Fruit fly (Drosophila melanogaster): ENCODE data around the gene Alms1b.

The Alms1b gene

dm6 chrX:4614325-4614724, 16.4 kb downstream of the Alms1b start (continued):
- TF ChIP-seq slou (GFP tag; optimal IDR thresholded peaks at IDR 0.05), result no peak
- TF ChIP-seq run (tag; optimal IDR thresholded peaks at IDR 0.05), result no peak
- no peak for TF ChIP-seq CG9797 (GFP tag; optimal IDR thresholded peaks at IDR 0.05)
- no peak for TF ChIP-seq Hsf (GFP tag; optimal IDR thresholded peaks at IDR 0.05)
- TF ChIP-seq Dll (GFP tag; IDR thresholded peaks at IDR 0.05; ENCODE audit: partially characterized antibody), result no peak
- TF ChIP-seq CG31441 (GFP tag; IDR thresholded peaks at IDR 0.05), result no peak
- peak; percentile 53; the same call in 1 of the 2 replicates for TF ChIP-seq cas (GFP tag; IDR thresholded peaks at IDR 0.05)
- peak; percentile 27; the same call in 1 of the 2 replicates for TF ChIP-seq al (GFP tag; IDR thresholded peaks at IDR 0.05)
- no peak for TF ChIP-seq rib (GFP tag; IDR thresholded peaks at IDR 0.05)
- no peak for TF ChIP-seq gsb-n (tag; optimal IDR thresholded peaks at IDR 0.05)
- TF ChIP-seq CG6272 (GFP tag; IDR thresholded peaks at IDR 0.05), result no peak
- no peak for TF ChIP-seq HLH4C (GFP tag; IDR thresholded peaks at IDR 0.05; ENCODE audit: partially characterized antibody)
- TF ChIP-seq Fer1 (GFP tag; optimal IDR thresholded peaks at IDR 0.05), result no peak
- TF ChIP-seq zfh2 (GFP tag; optimal IDR thresholded peaks at IDR 0.05), result peak; percentile 27
- TF ChIP-seq dmrt11E (tag; optimal IDR thresholded peaks at IDR 0.05), result no peak
- TF ChIP-seq CG16815 (GFP tag; optimal IDR thresholded peaks at IDR 0.05), result no peak
- peak; percentile 42; the same call in 1 of the 2 replicates for TF ChIP-seq CG9215 (GFP tag; IDR thresholded peaks at IDR 0.05)
- no peak for TF ChIP-seq eyg (GFP tag; optimal IDR thresholded peaks at IDR 0.05)
- no peak for TF ChIP-seq CG1603 (tag; optimal IDR thresholded peaks at IDR 0.05)
- no peak for TF ChIP-seq CG6654 (GFP tag; optimal IDR thresholded peaks at IDR 0.05)
- TF ChIP-seq CG3995 (GFP tag; optimal IDR thresholded peaks at IDR 0.05), result no peak
- TF ChIP-seq CG15514 (GFP tag; optimal IDR thresholded peaks at IDR 0.05), result peak; percentile 14
- no peak for TF ChIP-seq CG8924 (tag; optimal IDR thresholded peaks at IDR 0.05)
- no peak for TF ChIP-seq oc (tag; optimal IDR thresholded peaks at IDR 0.05)
- TF ChIP-seq CG10431 (GFP tag; optimal IDR thresholded peaks at IDR 0.05), result no peak
- no peak for TF ChIP-seq GATAe (GFP tag; conservative IDR thresholded peaks at IDR 0.05)
- no peak for TF ChIP-seq tap (tag; optimal IDR thresholded peaks at IDR 0.05)
- TF ChIP-seq CG43689 (GFP tag; IDR thresholded peaks at IDR 0.05), result no peak
- no peak for TF ChIP-seq CrebB (tag; optimal IDR thresholded peaks at IDR 0.05)
- TF ChIP-seq ERR (GFP tag; optimal IDR thresholded peaks at IDR 0.05), result no peak
- no peak for TF ChIP-seq dimm (GFP tag; IDR thresholded peaks at IDR 0.05)
- no peak for TF ChIP-seq pita (GFP tag; optimal IDR thresholded peaks at IDR 0.05)
- no peak for TF ChIP-seq maf-S (GFP tag; optimal IDR thresholded peaks at IDR 0.05)
- no peak for TF ChIP-seq CG2889 (GFP tag; IDR thresholded peaks at IDR 0.05)
- no peak for TF ChIP-seq HHEX (GFP tag; optimal IDR thresholded peaks at IDR 0.05)
- TF ChIP-seq sna (GFP tag; IDR thresholded peaks at IDR 0.05; ENCODE audit: partially characterized antibody), result no peak
- TF ChIP-seq sens-2 (GFP tag; IDR thresholded peaks at IDR 0.05), result no peak
- peak; percentile 39; the same call in 1 of the 2 replicates for TF ChIP-seq HLH3B (GFP tag; IDR thresholded peaks at IDR 0.05)
- no peak for TF ChIP-seq en (GFP tag; optimal IDR thresholded peaks at IDR 0.05)
- TF ChIP-seq CG5953 (GFP tag; IDR thresholded peaks at IDR 0.05), result no peak
- TF ChIP-seq kni (GFP tag; optimal IDR thresholded peaks at IDR 0.05), result no peak
- TF ChIP-seq CG9727 (GFP tag; optimal IDR thresholded peaks at IDR 0.05), result peak; percentile 18
- no peak for TF ChIP-seq gcm2 (GFP tag; optimal IDR thresholded peaks at IDR 0.05)
- no peak for TF ChIP-seq Neu2 (GFP tag; optimal IDR thresholded peaks at IDR 0.05; ENCODE audit: borderline replicate concordance)
- no peak for TF ChIP-seq CG8089 (GFP tag; optimal IDR thresholded peaks at IDR 0.05)
- no peak for TF ChIP-seq CG18262 (tag; optimal IDR thresholded peaks at IDR 0.05)
- TF ChIP-seq pan (optimal IDR thresholded peaks at IDR 0.05), result no peak
- TF ChIP-seq pan (GFP tag; optimal IDR thresholded peaks at IDR 0.05 in 1 of 2, IDR thresholded peaks at IDR 0.05 in 1 of 2), result no peak
- TF ChIP-seq CG11695 (GFP tag; IDR thresholded peaks at IDR 0.05), result no peak; the same call in 2 of the 3 replicates
- peak; percentile 48 for TF ChIP-seq Drgx (GFP tag; IDR thresholded peaks at IDR 0.05)
- no peak for TF ChIP-seq pfk (GFP tag; optimal IDR thresholded peaks at IDR 0.05)
- no peak for TF ChIP-seq CG15696 (tag; optimal IDR thresholded peaks at IDR 0.05)
